Worm (Caenorhabditis elegans) whole organism, L1 larva: ENCODE results near the gene F41C6.6.

Experiments used
- mef-2 ChIP-seq: fragments of 150-350 bp; optimal IDR thresholded peaks from 2 replicates; lab custom pipeline; 2014; ENCODE audit warnings: missing biosample characterization, missing genetic modification characterization
- nhr-11 ChIP-seq: fragments of 150-350 bp; optimal IDR thresholded peaks from 2 replicates; lab custom pipeline; 2014; ENCODE audit warnings: missing biosample characterization, missing genetic modification characterization
- nhr-12 ChIP-seq: sonication (generic microtip); optimal IDR thresholded peaks from 2 replicates; lab custom pipeline; 2017; ENCODE audit warnings: missing biosample characterization, missing genetic modification characterization
- nhr-237 ChIP-seq: fragments of 150-350 bp; optimal IDR thresholded peaks from 2 replicates; lab custom pipeline; 2014; ENCODE audit warnings: missing biosample characterization, missing genetic modification characterization
- skn-1 ChIP-seq: fragments of 150-350 bp; optimal IDR thresholded peaks from 2 replicates; lab custom pipeline; 2014; ENCODE audit warnings: missing biosample characterization, missing genetic modification characterization

ce11 chrX:6916150-6916549 is 34.5 kb upstream of the F41C6.6 start:
- TF ChIP-seq nhr-237 (tag; lab: Kevin White, UChicago) (no peak), mef-2 (tag; lab: Kevin White, UChicago) (no peak), skn-1 (no peak), nhr-12 (tag; lab: Kevin White, UChicago) (no peak), nhr-11 (tag; lab: Kevin White, UChicago) (no peak)
